Fruit fly (Drosophila melanogaster) whole organism, embryonic: ENCODE results near the gene Mfe2.

Experiments
- Antp ChIP-seq: fragments of 200-800 bp; sonication (Bioruptor generic); optimal IDR thresholded peaks from 3 replicates; lab custom pipeline; 2016; ENCODE audit warnings: missing biosample characterization, missing genetic modification characterization
- BEAF-32 ChIP-seq: fragments of 200-800 bp; sonication (Bioruptor generic); optimal IDR thresholded peaks from 3 replicates; lab custom pipeline; 2017; ENCODE audit warnings: missing biosample characterization, missing genetic modification characterization, mild to moderate bottlenecking, moderate library complexity, missing genetic modification reagents
- CG11247 ChIP-seq: fragments of 200-800 bp; sonication (Bioruptor generic); IDR thresholded peaks from 2 replicates; pipeline ENCODE4 v1.3.6; 2022; ENCODE audit warnings: missing biosample characterization, missing genetic modification characterization
- CG12769 ChIP-seq: fragments of 200-800 bp; sonication (Bioruptor generic); optimal IDR thresholded peaks from 2 replicates; lab custom pipeline; 2019; ENCODE audit warnings: missing biosample characterization, mild to moderate bottlenecking, missing genetic modification characterization, moderate library complexity
- CG13287 ChIP-seq: fragments of 200-800 bp; sonication (Bioruptor generic); IDR thresholded peaks from 2 replicates; pipeline ENCODE4 v1.3.6; 2022; ENCODE audit warnings: missing biosample characterization, missing genetic modification characterization; ENCODE audit not compliant: partially characterized antibody
- CG15601 ChIP-seq: fragments of 200-800 bp; sonication (Bioruptor generic); optimal IDR thresholded peaks from 3 replicates; lab custom pipeline; 2019; ENCODE audit warnings: missing biosample characterization, mild to moderate bottlenecking, missing genetic modification characterization, moderate library complexity
- CG1603 ChIP-seq: fragments of 200-800 bp; sonication (Bioruptor generic); optimal IDR thresholded peaks from 2 replicates; lab custom pipeline; 2019; ENCODE audit warnings: missing biosample characterization, mild to moderate bottlenecking, missing genetic modification characterization, moderate library complexity
- CG16863 ChIP-seq: fragments of 200-800 bp; sonication (Bioruptor generic); optimal IDR thresholded peaks from 3 replicates; lab custom pipeline; 2016; ENCODE audit warnings: missing biosample characterization, missing genetic modification characterization
- CG17186 ChIP-seq: fragments of 200-800 bp; sonication (Bioruptor generic); optimal IDR thresholded peaks from 3 replicates; lab custom pipeline; 2017; ENCODE audit warnings: missing biosample characterization, missing genetic modification reagents, missing genetic modification characterization
- CG18599 ChIP-seq: fragments of 200-800 bp; sonication (Bioruptor generic); optimal IDR thresholded peaks from 3 replicates; lab custom pipeline; 2017; ENCODE audit warnings: missing biosample characterization, missing genetic modification characterization, mild to moderate bottlenecking, moderate library complexity, missing genetic modification reagents
- CG2712 ChIP-seq: fragments of 200-800 bp; optimal IDR thresholded peaks from 3 replicates; lab custom pipeline; 2019; ENCODE audit warnings: missing biosample characterization, mild to moderate bottlenecking, missing genetic modification characterization, moderate library complexity
- CG31441 ChIP-seq: fragments of 200-800 bp; sonication (Bioruptor generic); IDR thresholded peaks from 2 replicates; pipeline ENCODE4 v1.3.6; 2022; ENCODE audit warnings: missing biosample characterization, missing genetic modification characterization
- CG32532 ChIP-seq: fragments of 200-800 bp; sonication (Bioruptor generic); IDR thresholded peaks from 2 replicates; pipeline ENCODE4 v1.3.6; 2022; ENCODE audit warnings: missing biosample characterization, missing genetic modification characterization
- CG5180 ChIP-seq: fragments of 200-800 bp; sonication (Bioruptor generic); optimal IDR thresholded peaks from 3 replicates; lab custom pipeline; 2017; ENCODE audit warnings: missing biosample characterization, missing genetic modification characterization, mild to moderate bottlenecking, moderate library complexity, missing genetic modification reagents
- CG7928 ChIP-seq: fragments of 200-800 bp; sonication (Bioruptor generic); optimal IDR thresholded peaks from 2 replicates; lab custom pipeline; 2017; ENCODE audit warnings: missing biosample characterization, mild to moderate bottlenecking, missing genetic modification characterization
- CG8944 ChIP-seq: fragments of 200-800 bp; sonication (Bioruptor generic); optimal IDR thresholded peaks from 3 replicates; lab custom pipeline; 2016; ENCODE audit warnings: missing biosample characterization, missing genetic modification characterization
- CG9215 ChIP-seq: fragments of 200-800 bp; sonication (Bioruptor generic); IDR thresholded peaks from 2 replicates; pipeline ENCODE4 v1.3.6; 2022; ENCODE audit warnings: missing biosample characterization, missing genetic modification characterization
- CG9932 ChIP-seq: fragments of 200-800 bp; sonication (Bioruptor generic); IDR thresholded peaks from 2 replicates; pipeline ENCODE4 v1.3.6; 2022; ENCODE audit warnings: missing biosample characterization, missing genetic modification characterization
- Dip3 ChIP-seq: fragments of 200-800 bp; sonication (Bioruptor generic); optimal IDR thresholded peaks from 3 replicates; lab custom pipeline; 2016; ENCODE audit warnings: missing biosample characterization, missing genetic modification characterization
- Dp ChIP-seq: fragments of 200-800 bp; sonication (Bioruptor generic); optimal IDR thresholded peaks from 2 replicates; lab custom pipeline; 2018; ENCODE audit warnings: missing biosample characterization, mild to moderate bottlenecking, missing genetic modification characterization, moderate library complexity
- Drgx ChIP-seq: fragments of 200-800 bp; sonication (Bioruptor generic); IDR thresholded peaks from 2 replicates; pipeline ENCODE4 v1.3.6; 2022; ENCODE audit warnings: missing biosample characterization, missing genetic modification characterization
- Gsc ChIP-seq: fragments of 200-800 bp; sonication (Bioruptor generic); IDR thresholded peaks from 2 replicates; pipeline ENCODE4 v1.3.6; 2022; ENCODE audit warnings: missing biosample characterization, missing genetic modification characterization
- Hr51 ChIP-seq, 2 experiments: fragments of 200-800 bp; sonication (Bioruptor generic); optimal IDR thresholded peaks; 2 replicates in 1 of 2; 3 replicates in 1 of 2; lab custom pipeline; 2016 to 2018; ENCODE audit warnings: missing biosample characterization in 2 of 2, missing genetic modification characterization in 2 of 2, mild to moderate bottlenecking in 1 of 2, moderate library complexity in 1 of 2
- Med ChIP-seq: fragments of 200-800 bp; sonication (Bioruptor generic); peaks from one replicate; lab custom pipeline; 2016; ENCODE audit warnings: missing biosample characterization, missing genetic modification characterization, mild to moderate bottlenecking, inconsistent platforms, moderate library complexity
- Mes4 ChIP-seq: fragments of 200-800 bp; sonication (Bioruptor generic); optimal IDR thresholded peaks from 2 replicates; lab custom pipeline; 2016; ENCODE audit warnings: missing biosample characterization, missing genetic modification characterization
- NFAT ChIP-seq: fragments of 200-800 bp; sonication (Bioruptor generic); IDR thresholded peaks from 2 replicates; pipeline ENCODE4 v1.3.6; 2022; ENCODE audit warnings: missing biosample characterization, missing genetic modification characterization
- PHDP ChIP-seq: fragments of 200-800 bp; sonication (Bioruptor generic); optimal IDR thresholded peaks from 3 replicates; lab custom pipeline; 2018; ENCODE audit warnings: missing biosample characterization, mild to moderate bottlenecking, missing genetic modification characterization, moderate library complexity
- Sox102F ChIP-seq: fragments of 200-800 bp; sonication (Bioruptor generic); optimal IDR thresholded peaks from 2 replicates; lab custom pipeline; 2018; ENCODE audit warnings: missing biosample characterization, mild to moderate bottlenecking, missing genetic modification characterization, moderate library complexity
- TFAM ChIP-seq: fragments of 200-800 bp; sonication (Bioruptor generic); optimal IDR thresholded peaks from 2 replicates; lab custom pipeline; 2017; ENCODE audit warnings: missing biosample characterization, missing genetic modification characterization, inconsistent platforms
- aop ChIP-seq: fragments of 200-800 bp; sonication (Bioruptor generic); IDR thresholded peaks from 2 replicates; pipeline ENCODE4 v1.3.6; 2022; ENCODE audit warnings: missing biosample characterization, missing genetic modification characterization
- bcd ChIP-seq: fragments of 200-800 bp; sonication (Bioruptor generic); optimal IDR thresholded peaks from 2 replicates; lab custom pipeline; 2017; ENCODE audit warnings: missing biosample characterization, mild to moderate bottlenecking, missing genetic modification characterization
- bsh ChIP-seq, 2 experiments: fragments of 200-800 bp; sonication (Bioruptor generic); optimal IDR thresholded peaks; 2 replicates each; lab custom pipeline; 2017 to 2018; ENCODE audit warnings: mild to moderate bottlenecking in 2 of 2, missing biosample characterization in 2 of 2, missing genetic modification characterization in 2 of 2, moderate library complexity in 1 of 2
- dan ChIP-seq: fragments of 200-800 bp; sonication (Bioruptor generic); IDR thresholded peaks from 2 replicates; pipeline ENCODE4 v1.3.6; 2022; ENCODE audit warnings: missing biosample characterization, missing genetic modification characterization
- esg ChIP-seq: fragments of 200-800 bp; sonication (Bioruptor generic); conservative IDR thresholded peaks from 2 replicates; pipeline ENCODE4 v1.3.6; 2022; ENCODE audit warnings: missing biosample characterization, missing genetic modification characterization
- hbn ChIP-seq: fragments of 200-800 bp; sonication (Bioruptor generic); IDR thresholded peaks from 2 replicates; pipeline ENCODE4 v1.3.6; 2022; ENCODE audit warnings: missing biosample characterization, missing genetic modification characterization; ENCODE audit not compliant: partially characterized antibody
- her ChIP-seq: fragments of 200-800 bp; sonication (Bioruptor generic); optimal IDR thresholded peaks from 2 replicates; lab custom pipeline; 2016; ENCODE audit warnings: missing biosample characterization, missing genetic modification characterization
- hkb ChIP-seq, 2 experiments: fragments of 200-800 bp in 1 of 2; fragments of >200 bp in 1 of 2; sonication (Bioruptor generic) in 1 of 2; IDR thresholded peaks in 1 of 2; optimal IDR thresholded peaks in 1 of 2; 2 replicates each; pipeline versions ENCODE4 v1.3.6 to Lab custom; 2017 to 2022; ENCODE audit warnings: missing biosample characterization in 1 of 2, missing genetic modification characterization in 1 of 2
- inv ChIP-seq: fragments of 200-800 bp; sonication (Bioruptor generic); IDR thresholded peaks from 2 replicates; pipeline ENCODE4 v1.3.6; 2022; ENCODE audit warnings: missing biosample characterization, missing genetic modification characterization; ENCODE audit not compliant: partially characterized antibody
- maf-S ChIP-seq: fragments of 200-800 bp; sonication (Bioruptor generic); optimal IDR thresholded peaks from 2 replicates; lab custom pipeline; 2016; ENCODE audit warnings: missing biosample characterization, missing genetic modification characterization
- mam ChIP-seq: fragments of 200-800 bp; sonication (Bioruptor generic); optimal IDR thresholded peaks from 3 replicates; lab custom pipeline; 2016; ENCODE audit warnings: missing biosample characterization, missing genetic modification characterization
- nmo ChIP-seq: fragments of 200-800 bp; sonication (Bioruptor generic); optimal IDR thresholded peaks from 2 replicates; lab custom pipeline; 2018; ENCODE audit warnings: missing biosample characterization, mild to moderate bottlenecking, missing genetic modification characterization, moderate library complexity
- oc ChIP-seq: fragments of 200-800 bp; sonication (Bioruptor generic); optimal IDR thresholded peaks from 2 replicates; lab custom pipeline; 2018; ENCODE audit warnings: missing biosample characterization, mild to moderate bottlenecking, missing genetic modification characterization, moderate library complexity
- pho ChIP-seq: fragments of 200-800 bp; sonication (Bioruptor generic); optimal IDR thresholded peaks from 2 replicates; lab custom pipeline; 2016; ENCODE audit warnings: missing biosample characterization, missing genetic modification characterization
- schlank ChIP-seq: fragments of 200-800 bp; sonication (Bioruptor generic); optimal IDR thresholded peaks from 2 replicates; lab custom pipeline; 2018; ENCODE audit warnings: missing biosample characterization, mild to moderate bottlenecking, missing genetic modification characterization
- tap ChIP-seq: fragments of 200-800 bp; optimal IDR thresholded peaks from 3 replicates; lab custom pipeline; 2019; ENCODE audit warnings: missing biosample characterization, mild to moderate bottlenecking, missing genetic modification characterization, moderate library complexity
- ttk ChIP-seq: fragments of 200-800 bp; sonication (Bioruptor generic); IDR thresholded peaks from 2 replicates; pipeline ENCODE4 v2.1.2; 2022; ENCODE audit warnings: missing biosample characterization, missing genetic modification characterization
- usp ChIP-seq: fragments of >200 bp; optimal IDR thresholded peaks from 2 replicates; lab custom pipeline; 2017; ENCODE audit warnings: missing biosample characterization, missing genetic modification characterization
- wek ChIP-seq: fragments of 200-800 bp; sonication (Bioruptor generic); optimal IDR thresholded peaks from 3 replicates; lab custom pipeline; 2018; ENCODE audit warnings: missing biosample characterization, mild to moderate bottlenecking, missing genetic modification characterization, moderate library complexity

Gene Mfe2

dm6 chrX:16275854-16276338, 5.1 kb downstream of the Mfe2 start, which contains the start of the genes kat80 and Prosalpha4 (continued):
- peak; percentile 44; the same call in 1 of the 2 replicates for TF ChIP-seq inv (GFP tag; lab: Robert Waterston, UW)
- TF ChIP-seq Drgx (GFP tag; lab: Robert Waterston, UW): no peak
- TF ChIP-seq bsh (GFP tag; optimal IDR thresholded peaks at IDR 0.05; lab: Kevin White, UChicago): peak in 1 of 2 experiments; percentile 28
- no peak for TF ChIP-seq CG11247 (GFP tag; lab: Robert Waterston, UW)
- peak; percentile 60 for TF ChIP-seq NFAT (GFP tag; lab: Robert Waterston, UW)
- peak; percentile 30 for TF ChIP-seq bcd
- no peak for TF ChIP-seq usp (GFP tag; lab: Kevin White, UChicago)
- peak; percentile 5 for TF ChIP-seq CG1603
- peak; percentile 56 for TF ChIP-seq CG18599 (GFP tag; lab: Kevin White, UChicago)
- TF ChIP-seq hbn: peak; percentile 48
- TF ChIP-seq Mes4 (GFP tag; lab: Kevin White, UChicago): no peak
- no peak for TF ChIP-seq CG5180
- TF ChIP-seq, all 482 proteins: peak for 151

dm6 chrX:16277878-16278506, 7.2 kb downstream of the Mfe2 start, which contains the start of gene eas:
Gene eas (plus strand): TSS chrX:16278328.
- no peak for TF ChIP-seq Gsc (GFP tag; lab: Robert Waterston, UW)
- no peak for TF ChIP-seq dan (GFP tag; lab: Robert Waterston, UW)
- peak; percentile 75 for TF ChIP-seq Dp (GFP tag; lab: Kevin White, UChicago)
- TF ChIP-seq CG7928 (GFP tag; lab: Kevin White, UChicago): no peak
- peak; percentile 42 for TF ChIP-seq her (GFP tag; lab: Kevin White, UChicago)
- TF ChIP-seq aop (GFP tag; lab: Robert Waterston, UW): no peak
- TF ChIP-seq Dip3 (GFP tag; lab: Kevin White, UChicago): peak; percentile 11
- peak in 1 of 2 experiments; percentile 5 for TF ChIP-seq Hr51 (GFP tag; optimal IDR thresholded peaks at IDR 0.05; lab: Kevin White, UChicago)
- no peak for TF ChIP-seq CG8944 (GFP tag; lab: Kevin White, UChicago)
- TF ChIP-seq CG17186 (GFP tag; lab: Kevin White, UChicago): peak; percentile 81
- no peak for TF ChIP-seq pho (GFP tag; lab: Kevin White, UChicago)
- no peak for TF ChIP-seq Sox102F (GFP tag; lab: Kevin White, UChicago)
- TF ChIP-seq Antp (GFP tag; lab: Kevin White, UChicago): no peak
- TF ChIP-seq TFAM: no peak
- TF ChIP-seq tap: no peak
- peak; percentile 13 for TF ChIP-seq CG2712 (tag; lab: Kevin White, UChicago)
- peak; percentile 18 for TF ChIP-seq schlank (tag; lab: Kevin White, UChicago)
- no peak for TF ChIP-seq esg (GFP tag; lab: Robert Waterston, UW)
- peak; percentile 15 for TF ChIP-seq mam (GFP tag; lab: Kevin White, UChicago)
- no peak for TF ChIP-seq wek (GFP tag; lab: Kevin White, UChicago)
- peak; percentile 56 for TF ChIP-seq CG9932 (GFP tag; lab: Robert Waterston, UW)
- no peak for TF ChIP-seq PHDP (tag; lab: Kevin White, UChicago)
- peak; percentile 11; the same call in 1 of the 2 replicates for TF ChIP-seq CG32532
- peak; percentile 30 for TF ChIP-seq CG16863 (GFP tag; lab: Kevin White, UChicago)
- TF ChIP-seq nmo (GFP tag; lab: Kevin White, UChicago): peak; percentile 58
- no peak for TF ChIP-seq CG12769 (tag; lab: Kevin White, UChicago)
- TF ChIP-seq CG9215: 0 out of 2 replicates have a peak, but pooled peaks have one; percentile 21
- TF ChIP-seq BEAF-32: peak; percentile 87
- TF ChIP-seq CG13287 (GFP tag; lab: Robert Waterston, UW): peak; percentile 79
- TF ChIP-seq ttk (GFP tag; lab: Robert Waterston, UW): no peak
- TF ChIP-seq CG31441 (GFP tag; lab: Robert Waterston, UW): no peak
- no peak for TF ChIP-seq maf-S (GFP tag; lab: Kevin White, UChicago)
- TF ChIP-seq oc (tag; lab: Kevin White, UChicago): no peak
- TF ChIP-seq hkb (optimal IDR thresholded peaks at IDR 0.05; lab: Kevin White, UChicago): peak; percentile 55
- no peak for TF ChIP-seq hkb (GFP tag; IDR thresholded peaks at IDR 0.05; lab: Robert Waterston, UW)
- peak; percentile 79 for TF ChIP-seq Med (GFP tag; lab: Kevin White, UChicago)
- TF ChIP-seq CG15601: peak; percentile 14
